Worm (Caenorhabditis elegans) whole organism, late embryonic: ENCODE measurements around the gene Y82E9BL.18.

Experiments
- ama-1 ChIP-seq: fragments of 150-350 bp; optimal IDR thresholded peaks from 2 replicates; lab custom pipeline; 2014
- ceh-24 ChIP-seq: sonication (generic microtip); optimal IDR thresholded peaks from 2 replicates; lab custom pipeline; 2016; ENCODE audit warnings: mild to moderate bottlenecking, missing genetic modification characterization, missing compliant biosample characterization
- elt-2 ChIP-seq: sonication (generic microtip); optimal IDR thresholded peaks from 2 replicates; lab custom pipeline; 2016; ENCODE audit warnings: missing genetic modification reagents, missing genetic modification characterization, missing compliant biosample characterization
- fkh-10 ChIP-seq: fragments of 150-350 bp; optimal IDR thresholded peaks from 2 replicates; lab custom pipeline; 2014; ENCODE audit warnings: missing biosample characterization, missing genetic modification reagents, missing genetic modification characterization
- lim-6 ChIP-seq: sonication (generic microtip); optimal IDR thresholded peaks from 2 replicates; lab custom pipeline; 2016; ENCODE audit warnings: missing genetic modification characterization, missing compliant biosample characterization
- odd-2 ChIP-seq: sonication (generic microtip); optimal IDR thresholded peaks from 2 replicates; lab custom pipeline; 2017; ENCODE audit warnings: antibody characterized with exemption, mild to moderate bottlenecking, missing genetic modification characterization, missing compliant biosample characterization
- pha-4 ChIP-seq: fragments of 150-350 bp; optimal IDR thresholded peaks from 2 replicates; lab custom pipeline; 2018; ENCODE audit warnings: missing biosample characterization, missing genetic modification reagents, missing genetic modification characterization
- ref-2 ChIP-seq: sonication (generic microtip); optimal IDR thresholded peaks from 2 replicates; lab custom pipeline; 2016; ENCODE audit warnings: missing genetic modification characterization, missing compliant biosample characterization
- syd-9 ChIP-seq: sonication (generic microtip); optimal IDR thresholded peaks from 2 replicates; lab custom pipeline; 2016; ENCODE audit warnings: mild to moderate bottlenecking, missing genetic modification characterization, moderate library complexity, missing compliant biosample characterization
- tbx-2 ChIP-seq: sonication (generic microtip); optimal IDR thresholded peaks from 2 replicates; lab custom pipeline; 2016; ENCODE audit warnings: missing genetic modification characterization, missing compliant biosample characterization
- tbx-7 ChIP-seq: sonication (generic microtip); optimal IDR thresholded peaks from 2 replicates; lab custom pipeline; 2016; ENCODE audit warnings: missing genotype, missing genetic modification characterization, missing compliant biosample characterization
- unc-55 ChIP-seq: sonication (generic microtip); optimal IDR thresholded peaks from 2 replicates; lab custom pipeline; 2017; ENCODE audit warnings: missing biosample characterization, missing genetic modification reagents, missing genetic modification characterization

ce11 chrIII:1359669-1360068 lies 33.1 kb downstream of the Y82E9BL.18 start, which contains the start of gene Y82E9BR.9:
- TF ChIP-seq ceh-24 (tag; lab: Kevin White, UChicago): no peak
- no peak for TF ChIP-seq elt-2 (tag; lab: Kevin White, UChicago)
- TF ChIP-seq syd-9 (tag; lab: Kevin White, UChicago): no peak
- no peak for TF ChIP-seq tbx-2 (tag; lab: Kevin White, UChicago)
- TF ChIP-seq ama-1 (lab: Kevin White, UChicago): no peak
- TF ChIP-seq unc-55: no peak
- no peak for TF ChIP-seq pha-4 (tag; lab: Kevin White, UChicago)
- TF ChIP-seq tbx-7: no peak
- TF ChIP-seq lim-6 (tag; lab: Kevin White, UChicago): no peak
- no peak for TF ChIP-seq ref-2 (tag; lab: Kevin White, UChicago)
- no peak for TF ChIP-seq fkh-10 (GFP tag; lab: Kevin White, UChicago)
- no peak for TF ChIP-seq odd-2 (tag; lab: Kevin White, UChicago)
